Worm (Caenorhabditis elegans): ENCODE results near the gene Y38A10A.11.

Y38A10A.11 gene

DNA sequence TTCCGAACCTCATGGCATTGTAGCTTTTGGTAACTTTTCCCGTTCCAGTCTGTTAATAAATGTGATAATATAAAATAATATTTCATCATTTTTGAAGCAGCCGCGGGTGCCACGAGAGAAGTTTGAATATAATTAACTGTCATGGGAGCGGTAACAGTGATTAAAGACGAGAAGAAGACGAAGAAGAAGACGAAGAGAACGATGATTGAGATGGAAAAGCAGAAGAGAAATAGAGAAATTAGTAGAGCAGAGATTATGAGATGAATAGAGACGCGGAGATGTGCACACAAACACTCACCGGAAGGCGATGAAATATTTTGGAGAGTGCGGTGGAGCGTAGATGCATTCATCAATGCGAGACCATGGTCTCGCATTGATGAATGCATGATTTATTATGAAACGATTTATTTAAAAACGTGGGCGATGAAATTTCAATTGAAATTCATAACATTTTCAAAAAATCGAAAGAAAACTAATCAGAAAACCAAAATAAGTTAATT lies 50.1 kb downstream of the Y38A10A.11 start, which contains the start of gene seip-1 (continued):
- TF ChIP-seq nhr-12 (tag; optimal IDR thresholded peaks at IDR 0.05) (no peak), nhr-10 (tag; optimal IDR thresholded peaks at IDR 0.05) (no peak), lin-11 (tag; optimal IDR thresholded peaks at IDR 0.05) (peak; percentile 49), sma-9 (GFP tag; optimal IDR thresholded peaks at IDR 0.05) (peak; percentile 90), sma-9 (tag; optimal IDR thresholded peaks at IDR 0.05) (no peak), nhr-25 (tag; optimal IDR thresholded peaks at IDR 0.05) (peak; percentile 73), gmeb-1 (tag; optimal IDR thresholded peaks at IDR 0.05) (peak; percentile 68)
